Worm (Caenorhabditis elegans) whole organism, L2 larva: Measurements from ENCODE around the gene rha-1.

ENCODE experiments used
- ama-1 ChIP-seq: fragments of 150-350 bp; optimal IDR thresholded peaks from 2 replicates; lab custom pipeline; 2018; ENCODE audit warnings: inconsistent platforms
- egl-27 ChIP-seq: sonication (generic microtip); optimal IDR thresholded peaks from 3 replicates; lab custom pipeline; 2017; ENCODE audit warnings: missing biosample characterization, missing genetic modification reagents, missing genetic modification characterization
- skn-1 ChIP-seq: sonication (generic microtip); optimal IDR thresholded peaks from 2 replicates; lab custom pipeline; 2017; ENCODE audit warnings: missing biosample characterization, missing genetic modification characterization

DNA sequence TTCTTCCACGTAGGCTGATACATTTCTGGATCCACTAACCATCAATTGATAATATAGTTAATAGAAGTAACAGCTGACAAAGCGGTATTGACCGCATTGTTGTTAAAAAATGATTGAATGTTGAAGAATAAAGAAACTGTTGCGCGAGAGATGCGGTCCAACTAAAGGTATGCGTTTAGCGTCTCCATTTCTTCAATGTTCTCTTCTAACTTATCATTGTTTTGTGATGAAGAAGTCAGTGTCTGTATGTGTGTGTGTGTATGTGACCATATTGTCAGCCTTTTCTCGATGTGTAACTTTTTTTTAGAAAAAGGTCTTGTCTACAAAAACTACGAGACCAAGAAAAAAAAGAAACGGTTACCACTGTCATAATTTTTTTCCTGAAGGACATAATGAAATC lies 43.0 kb upstream of the rha-1 start, which contains the start of gene B0457.2:
- TF ChIP-seq egl-27 (tag; lab: Kevin White, UChicago) (no peak), ama-1 (lab: Kevin White, UChicago) (no peak), skn-1 (tag; lab: Kevin White, UChicago) (no peak)
